Fruit fly (Drosophila melanogaster) S2 (cell line): Measurements from ENCODE around the gene TotF.

Source experiments
- CG8478 ChIP-seq: fragments of >200 bp; optimal IDR thresholded peaks from 2 replicates; lab custom pipeline; 2018
- CTCF ChIP-seq, 2 experiments: fragments of >200 bp; optimal IDR thresholded peaks; 2 replicates each; lab custom pipeline; 2018

- TF ChIP-seq CTCF (optimal IDR thresholded peaks at IDR 0.05; lab: Kevin White, UChicago) (no peak), CG8478 (lab: Kevin White, UChicago) (no peak)
Observed at dm6 chr2L:19907784-19908183, 4.4 kb downstream of the TotF start.
